Fruit fly (Drosophila melanogaster) whole organism, embryonic: ENCODE measurements around the gene Mlp84B.

Source experiments
- C15 ChIP-seq: fragments of 200-800 bp; sonication (Bioruptor generic); IDR thresholded peaks from 3 replicates; pipeline ENCODE4 v1.3.6; 2022; ENCODE audit warnings: missing biosample characterization, missing genetic modification characterization
- CG10431 ChIP-seq: fragments of 200-800 bp; sonication (Bioruptor generic); optimal IDR thresholded peaks from 3 replicates; lab custom pipeline; 2018; ENCODE audit warnings: missing biosample characterization, mild to moderate bottlenecking, missing genetic modification characterization
- CG10959 ChIP-seq: fragments of 200-800 bp; sonication (Bioruptor generic); IDR thresholded peaks from 2 replicates; pipeline ENCODE4 v1.3.6; 2022; ENCODE audit warnings: missing biosample characterization, missing genetic modification characterization
- CG11456 ChIP-seq: fragments of 200-800 bp; sonication (Bioruptor generic); IDR thresholded peaks from 3 replicates; pipeline ENCODE4 v1.3.6; 2022; ENCODE audit warnings: missing biosample characterization, missing genetic modification characterization
- CG11560 ChIP-seq: fragments of 200-800 bp; sonication (Bioruptor generic); IDR thresholded peaks from 3 replicates; pipeline ENCODE4 v1.3.6; 2022; ENCODE audit warnings: missing biosample characterization, missing genetic modification characterization
- CG12391 ChIP-seq: fragments of 200-800 bp; sonication (Bioruptor generic); optimal IDR thresholded peaks from 3 replicates; lab custom pipeline; 2018; ENCODE audit warnings: missing biosample characterization, mild to moderate bottlenecking, missing genetic modification characterization, moderate library complexity
- CG13287 ChIP-seq: fragments of 200-800 bp; sonication (Bioruptor generic); IDR thresholded peaks from 2 replicates; pipeline ENCODE4 v1.3.6; 2022; ENCODE audit warnings: missing biosample characterization, missing genetic modification characterization; ENCODE audit not compliant: partially characterized antibody
- CG14667 ChIP-seq: fragments of 200-800 bp; sonication (Bioruptor generic); IDR thresholded peaks from 2 replicates; pipeline ENCODE4 v1.3.6; 2022; ENCODE audit warnings: missing biosample characterization, missing genetic modification characterization
- CG14860 ChIP-seq: fragments of 200-800 bp; sonication (Bioruptor generic); IDR thresholded peaks from 3 replicates; pipeline ENCODE4 v1.3.6; 2022; ENCODE audit warnings: missing biosample characterization, missing genetic modification characterization; ENCODE audit not compliant: partially characterized antibody
- CG1529 ChIP-seq: fragments of 200-800 bp; sonication (Bioruptor generic); optimal IDR thresholded peaks from 3 replicates; lab custom pipeline; 2018; ENCODE audit warnings: missing biosample characterization, missing genetic modification characterization
- CG16815 ChIP-seq: fragments of 200-800 bp; sonication (Bioruptor generic); optimal IDR thresholded peaks from 3 replicates; lab custom pipeline; 2017; ENCODE audit warnings: missing biosample characterization, mild to moderate bottlenecking, missing genetic modification characterization
- CG18476 ChIP-seq: fragments of 200-800 bp; sonication (Bioruptor generic); optimal IDR thresholded peaks from 2 replicates; lab custom pipeline; 2016; ENCODE audit warnings: missing biosample characterization, mild to moderate bottlenecking, missing genetic modification characterization
- CG32772 ChIP-seq: fragments of 200-800 bp; sonication (Bioruptor generic); IDR thresholded peaks from 2 replicates; pipeline ENCODE4 v1.3.6; 2022; ENCODE audit warnings: missing biosample characterization, missing genetic modification characterization
- CG4424 ChIP-seq: fragments of 200-800 bp; sonication (Bioruptor generic); optimal IDR thresholded peaks from 3 replicates; lab custom pipeline; 2016; ENCODE audit warnings: missing biosample characterization, missing genetic modification characterization
- CG6813 ChIP-seq: fragments of 200-800 bp; sonication (Bioruptor generic); optimal IDR thresholded peaks from 2 replicates; lab custom pipeline; 2017; ENCODE audit warnings: missing biosample characterization, missing genetic modification characterization, mild to moderate bottlenecking, moderate library complexity, missing genetic modification reagents
- CG7271 ChIP-seq: fragments of 200-800 bp; sonication (Bioruptor generic); optimal IDR thresholded peaks from 2 replicates; lab custom pipeline; 2018; ENCODE audit warnings: missing biosample characterization, mild to moderate bottlenecking, missing genetic modification characterization, moderate library complexity
- CG8281 ChIP-seq: fragments of 200-800 bp; sonication (Bioruptor generic); optimal IDR thresholded peaks from 2 replicates; lab custom pipeline; 2018; ENCODE audit warnings: missing biosample characterization, mild to moderate bottlenecking, missing genetic modification characterization, moderate library complexity
- CG8359 ChIP-seq: fragments of 200-800 bp; sonication (Bioruptor generic); optimal IDR thresholded peaks from 2 replicates; lab custom pipeline; 2017; ENCODE audit warnings: missing biosample characterization, mild to moderate bottlenecking, missing genetic modification characterization, borderline replicate concordance
- D19A ChIP-seq: fragments of 200-800 bp; optimal IDR thresholded peaks from 3 replicates; lab custom pipeline; 2019; ENCODE audit warnings: missing biosample characterization, mild to moderate bottlenecking, missing genetic modification characterization, moderate library complexity
- Drgx ChIP-seq: fragments of 200-800 bp; sonication (Bioruptor generic); IDR thresholded peaks from 2 replicates; pipeline ENCODE4 v1.3.6; 2022; ENCODE audit warnings: missing biosample characterization, missing genetic modification characterization
- Fer2 ChIP-seq: fragments of 200-800 bp; sonication (Bioruptor generic); optimal IDR thresholded peaks from 2 replicates; lab custom pipeline; 2018; ENCODE audit warnings: missing biosample characterization, mild to moderate bottlenecking, missing genetic modification characterization, moderate library complexity
- GATAe ChIP-seq: fragments of 200-800 bp; sonication (Bioruptor generic); conservative IDR thresholded peaks from 2 replicates; pipeline ENCODE4 v1.3.6; 2022; ENCODE audit warnings: missing biosample characterization, missing genetic modification characterization
- Gsc ChIP-seq: fragments of 200-800 bp; sonication (Bioruptor generic); IDR thresholded peaks from 2 replicates; pipeline ENCODE4 v1.3.6; 2022; ENCODE audit warnings: missing biosample characterization, missing genetic modification characterization
- HHEX ChIP-seq: fragments of 200-800 bp; sonication (Bioruptor generic); optimal IDR thresholded peaks from 3 replicates; lab custom pipeline; 2017; ENCODE audit warnings: missing biosample characterization, mild to moderate bottlenecking, missing genetic modification characterization, missing genetic modification reagents
- Nf-YC ChIP-seq: fragments of 200-800 bp; optimal IDR thresholded peaks from 3 replicates; lab custom pipeline; 2019; ENCODE audit warnings: missing biosample characterization, mild to moderate bottlenecking, missing genetic modification characterization, moderate library complexity
- Rx ChIP-seq: fragments of 200-800 bp; sonication (Bioruptor generic); IDR thresholded peaks from 2 replicates; pipeline ENCODE4 v1.3.6; 2022; ENCODE audit warnings: missing biosample characterization, missing genetic modification characterization
- Side ChIP-seq: fragments of 200-800 bp; sonication (Bioruptor generic); optimal IDR thresholded peaks from 2 replicates; lab custom pipeline; 2016; ENCODE audit warnings: missing biosample characterization, missing genetic modification characterization
- Stat92E ChIP-seq, 3 experiments: fragments of >200 bp in 2 of 3; fragments of 200-800 bp in 1 of 3; sonication (Bioruptor generic) in 1 of 3; optimal IDR thresholded peaks; 2 replicates each; lab custom pipeline; 2017 to 2019; ENCODE audit warnings: missing biosample characterization in 3 of 3, missing genetic modification characterization in 3 of 3, mild to moderate bottlenecking in 1 of 3, moderate library complexity in 1 of 3
- Trl ChIP-seq, 3 experiments: fragments of >200 bp in 2 of 3; fragments of 200-800 bp in 1 of 3; sonication (Bioruptor generic) in 1 of 3; optimal IDR thresholded peaks; 2 replicates in 1 of 3; 3 replicates in 2 of 3; lab custom pipeline; 2016 to 2017; ENCODE audit warnings: missing biosample characterization in 1 of 3, missing genetic modification characterization in 1 of 3
- ac ChIP-seq: fragments of 200-800 bp; sonication (Bioruptor generic); optimal IDR thresholded peaks from 3 replicates; lab custom pipeline; 2017; ENCODE audit warnings: missing biosample characterization, mild to moderate bottlenecking, missing genetic modification characterization
- bowl ChIP-seq: fragments of 200-800 bp; sonication (Bioruptor generic); IDR thresholded peaks from 2 replicates; pipeline ENCODE4 v1.3.6; 2022; ENCODE audit warnings: missing biosample characterization, missing genetic modification characterization
- chm ChIP-seq: fragments of 200-800 bp; sonication (Bioruptor generic); IDR thresholded peaks from 2 replicates; pipeline ENCODE4 v1.3.6; 2022; ENCODE audit warnings: missing biosample characterization, missing genetic modification characterization
- disco-r ChIP-seq: fragments of 200-800 bp; sonication (Bioruptor generic); optimal IDR thresholded peaks from 2 replicates; lab custom pipeline; 2016; ENCODE audit warnings: missing biosample characterization, missing genetic modification characterization
- exex ChIP-seq: fragments of 200-800 bp; sonication (Bioruptor generic); optimal IDR thresholded peaks from 4 replicates; lab custom pipeline; 2018; ENCODE audit warnings: missing biosample characterization, mild to moderate bottlenecking, missing genetic modification characterization, moderate library complexity
- fd3F ChIP-seq: fragments of 200-800 bp; sonication (Bioruptor generic); optimal IDR thresholded peaks from 2 replicates; lab custom pipeline; 2018; ENCODE audit warnings: missing biosample characterization, mild to moderate bottlenecking, missing genetic modification characterization, moderate library complexity
- org-1 ChIP-seq: fragments of 200-800 bp; sonication (Bioruptor generic); optimal IDR thresholded peaks from 2 replicates; lab custom pipeline; 2017; ENCODE audit warnings: missing biosample characterization, missing genetic modification characterization
- otp ChIP-seq: fragments of 200-800 bp; sonication (Bioruptor generic); IDR thresholded peaks from 3 replicates; pipeline ENCODE4, ENCODE4 v1.3.6; 2022; ENCODE audit warnings: missing biosample characterization, missing genetic modification characterization
- psq ChIP-seq: fragments of 200-800 bp; sonication (Bioruptor generic); optimal IDR thresholded peaks from 2 replicates; lab custom pipeline; 2017; ENCODE audit warnings: missing biosample characterization, missing genetic modification characterization
- run ChIP-seq: fragments of 200-800 bp; sonication (Bioruptor generic); optimal IDR thresholded peaks from 3 replicates; lab custom pipeline; 2018; ENCODE audit warnings: missing biosample characterization, mild to moderate bottlenecking, missing genetic modification characterization
- schlank ChIP-seq: fragments of 200-800 bp; sonication (Bioruptor generic); optimal IDR thresholded peaks from 2 replicates; lab custom pipeline; 2018; ENCODE audit warnings: missing biosample characterization, mild to moderate bottlenecking, missing genetic modification characterization
- sd ChIP-seq: fragments of 200-800 bp; sonication (Bioruptor generic); optimal IDR thresholded peaks from 3 replicates; lab custom pipeline; 2018; ENCODE audit warnings: missing biosample characterization, mild to moderate bottlenecking, missing genetic modification characterization, moderate library complexity
- sens ChIP-seq: fragments of 200-800 bp; sonication (Bioruptor generic); peaks from one replicate; lab custom pipeline; 2016; ENCODE audit warnings: missing biosample characterization, missing genetic modification characterization
- sna ChIP-seq: fragments of 200-800 bp; sonication (Bioruptor generic); IDR thresholded peaks from 2 replicates; pipeline ENCODE4 v1.3.6; 2022; ENCODE audit warnings: missing biosample characterization, missing genetic modification characterization; ENCODE audit not compliant: partially characterized antibody
- stc ChIP-seq: fragments of 200-800 bp; sonication (Bioruptor generic); IDR thresholded peaks from 2 replicates; pipeline ENCODE4 v1.3.6; 2022; ENCODE audit warnings: missing biosample characterization, missing genetic modification characterization
- trem ChIP-seq: fragments of 200-800 bp; optimal IDR thresholded peaks from 3 replicates; lab custom pipeline; 2019; ENCODE audit warnings: missing biosample characterization, mild to moderate bottlenecking, missing genetic modification characterization, moderate library complexity
- unpg ChIP-seq: fragments of 200-800 bp; sonication (Bioruptor generic); optimal IDR thresholded peaks from 3 replicates; lab custom pipeline; 2018; ENCODE audit warnings: missing biosample characterization, mild to moderate bottlenecking, missing genetic modification characterization, moderate library complexity
- wek ChIP-seq: fragments of 200-800 bp; sonication (Bioruptor generic); optimal IDR thresholded peaks from 3 replicates; lab custom pipeline; 2018; ENCODE audit warnings: missing biosample characterization, mild to moderate bottlenecking, missing genetic modification characterization, moderate library complexity
- z ChIP-seq: fragments of 200-800 bp; sonication (Bioruptor generic); IDR thresholded peaks from 3 replicates; pipeline ENCODE4 v1.3.6; 2022; ENCODE audit warnings: missing biosample characterization, missing genetic modification characterization
- zen ChIP-seq: fragments of 200-800 bp; sonication (Bioruptor generic); optimal IDR thresholded peaks from 3 replicates; lab custom pipeline; 2018; ENCODE audit warnings: missing biosample characterization, mild to moderate bottlenecking, missing genetic modification characterization, moderate library complexity

Mlp84B gene

DNA sequence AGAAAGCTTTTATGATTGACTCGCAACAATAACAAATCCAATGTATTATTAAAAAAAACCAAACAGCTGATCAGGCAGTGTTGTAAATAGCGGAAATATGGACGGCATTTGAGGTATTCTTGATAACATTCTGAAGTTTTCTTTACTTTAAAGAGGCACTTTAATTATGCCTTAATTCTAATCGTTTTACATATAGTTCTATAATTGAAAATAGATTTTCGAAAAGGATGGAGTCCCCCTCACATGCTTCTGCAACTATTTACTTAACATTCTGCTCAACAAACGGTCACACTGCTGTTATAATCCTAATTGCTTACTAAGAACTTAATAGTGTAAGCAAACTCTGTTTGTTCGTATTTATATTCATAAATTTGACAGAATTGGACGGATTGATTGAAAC, 10.4 kb upstream of the Mlp84B start, which contains the start of gene CG10068 (continued):
- TF ChIP-seq CG13287 (GFP tag; lab: Robert Waterston, UW) (peak; percentile 61), Nf-YC (tag; lab: Kevin White, UChicago) (peak; percentile 75), CG11456 (GFP tag; lab: Robert Waterston, UW) (peak; percentile 88), sna (GFP tag; lab: Robert Waterston, UW) (peak; percentile 59; the same call in 1 of the 2 replicates), CG8359 (GFP tag; lab: Kevin White, UChicago) (peak; percentile 53), HHEX (GFP tag; lab: Kevin White, UChicago) (peak; percentile 84), CG32772 (GFP tag; lab: Robert Waterston, UW) (peak; percentile 88), run (tag; lab: Kevin White, UChicago) (peak; percentile 51), CG8281 (peak; percentile 63), ac (GFP tag; lab: Kevin White, UChicago) (peak; percentile 43), sens (GFP tag; lab: Kevin White, UChicago) (peak; percentile 99), Drgx (GFP tag; lab: Robert Waterston, UW) (peak; percentile 62), CG10431 (GFP tag; lab: Kevin White, UChicago) (peak; percentile 30), D19A (peak; percentile 83), otp (GFP tag; lab: Robert Waterston, UW) (peak; percentile 92), trem (tag; lab: Kevin White, UChicago) (peak; percentile 93), Fer2 (tag; lab: Kevin White, UChicago) (peak; percentile 73), sd (peak; percentile 55), bowl (peak; percentile 87), CG18476 (GFP tag; lab: Kevin White, UChicago) (peak; percentile 91), unpg (peak; percentile 93), chm (GFP tag; lab: Robert Waterston, UW) (peak; percentile 93), CG11560 (tag; lab: Robert Waterston, UW) (no peak), Stat92E (GFP tag; optimal IDR thresholded peaks at IDR 0.05; lab: Kevin White, UChicago) (peak in 1 of 3 experiments; percentile 56), org-1 (GFP tag; lab: Kevin White, UChicago) (peak; percentile 73), fd3F (GFP tag; lab: Kevin White, UChicago) (peak; percentile 76), C15 (peak; percentile 73; the same call in 2 of the 3 replicates), z (peak; percentile 66; the same call in 2 of the 3 replicates), CG14860 (no peak), CG16815 (GFP tag; lab: Kevin White, UChicago) (peak; percentile 77), wek (GFP tag; lab: Kevin White, UChicago) (peak; percentile 99), Side (GFP tag; lab: Kevin White, UChicago) (peak; percentile 87), GATAe (GFP tag; lab: Robert Waterston, UW) (no peak; the same call in 1 of the 2 replicates), CG1529 (GFP tag; lab: Kevin White, UChicago) (peak; percentile 79), CG10959 (GFP tag; lab: Robert Waterston, UW) (peak; percentile 90), Rx (GFP tag; lab: Robert Waterston, UW) (peak; percentile 90), Trl (optimal IDR thresholded peaks at IDR 0.05; lab: Kevin White, UChicago) (no peak), Trl (GFP tag; optimal IDR thresholded peaks at IDR 0.05; lab: Kevin White, UChicago) (peak; percentile 92), Gsc (no peak), disco-r (GFP tag; lab: Kevin White, UChicago) (peak; percentile 38), CG7271 (tag; lab: Kevin White, UChicago) (peak; percentile 92), CG6813 (GFP tag; lab: Kevin White, UChicago) (peak; percentile 74), zen (tag; lab: Kevin White, UChicago) (peak; percentile 98), CG12391 (tag; lab: Kevin White, UChicago) (peak; percentile 95), exex (tag; lab: Kevin White, UChicago) (peak; percentile 85), stc (peak; percentile 91), CG14667 (GFP tag; lab: Robert Waterston, UW) (peak; percentile 85), psq (GFP tag; lab: Kevin White, UChicago) (peak; percentile 66), schlank (peak; percentile 45), CG4424 (GFP tag; lab: Kevin White, UChicago) (peak; percentile 88)
